Worm (Caenorhabditis elegans): ENCODE results near the gene str-86.

Gene str-86

DNA sequence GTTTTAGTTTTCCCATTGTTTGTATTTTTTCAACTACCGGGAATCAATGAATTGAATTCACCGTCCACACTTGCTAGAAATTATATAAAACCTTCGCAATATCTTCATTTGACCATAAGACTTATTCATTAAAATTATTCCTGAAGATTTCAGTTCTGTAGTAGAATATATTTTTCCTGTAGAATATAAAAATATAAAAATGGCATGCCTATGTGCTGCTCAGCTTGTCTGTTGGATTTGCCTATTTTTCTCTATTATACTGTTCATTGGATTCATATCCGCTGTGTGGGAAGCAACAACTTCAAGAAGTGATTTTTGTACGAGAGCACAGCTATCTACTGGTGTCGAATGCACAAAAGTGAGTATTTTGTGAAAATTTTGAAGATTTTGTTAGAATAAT is 8.2 kb upstream of the str-86 start, which contains the start of gene F59E11.6:
TSS of gene F59E11.6 (plus strand) at position 111 of the 400 bp plus-strand sequence.
- TF ChIP-seq elt-3 (tag; optimal IDR thresholded peaks at IDR 0.05): no peak
- TF ChIP-seq ceh-16 (tag; optimal IDR thresholded peaks at IDR 0.05): no peak
- no peak for TF ChIP-seq daf-12 (tag; optimal IDR thresholded peaks at IDR 0.05)
- no peak for TF ChIP-seq tbx-2 (tag; optimal IDR thresholded peaks at IDR 0.05)

- peak; percentile 40 for TF ChIP-seq nhr-25 (tag; optimal IDR thresholded peaks at IDR 0.05)
- TF ChIP-seq fkh-2 (tag; optimal IDR thresholded peaks at IDR 0.05): no peak
Measured at ce11 chrV:8990194-8990649, 6.7 kb upstream of the str-86 start, which contains the start of gene F59E11.7. Gene F59E11.7, plus strand, starts transcription at chrV:8990244.

ce11 chrV:8988104-8988503 is 4.6 kb upstream of the str-86 start, which contains the start of gene str-87:
Gene str-87, minus strand, starts transcription at chrV:8988204.
- TF ChIP-seq daf-12 (tag; optimal IDR thresholded peaks at IDR 0.05) (no peak), nhr-77 (tag; optimal IDR thresholded peaks at IDR 0.05) (no peak), ztf-11 (tag; optimal IDR thresholded peaks at IDR 0.05) (no peak), jun-1 (tag; optimal IDR thresholded peaks at IDR 0.05) (no peak), sea-2 (GFP tag; optimal IDR thresholded peaks at IDR 0.05) (no peak), fkh-10 (GFP tag; optimal IDR thresholded peaks at IDR 0.05) (no peak), ceh-9 (tag; optimal IDR thresholded peaks at IDR 0.05) (no peak), mdl-1 (tag; optimal IDR thresholded peaks at IDR 0.05) (no peak), elt-2 (tag; optimal IDR thresholded peaks at IDR 0.05) (no peak), ceh-16 (tag; optimal IDR thresholded peaks at IDR 0.05) (no peak), lsy-12 (tag; optimal IDR thresholded peaks at IDR 0.05) (no peak), elt-3 (tag; optimal IDR thresholded peaks at IDR 0.05) (no peak), hmg-11 (tag; optimal IDR thresholded peaks at IDR 0.05) (no peak), fkh-2 (tag; optimal IDR thresholded peaks at IDR 0.05) (no peak), lin-15B (tag; optimal IDR thresholded peaks at IDR 0.05) (no peak), ama-1 (optimal IDR thresholded peaks at IDR 0.05) (no peak), mml-1 (tag; optimal IDR thresholded peaks at IDR 0.05) (no peak), fos-1 (tag; optimal IDR thresholded peaks at IDR 0.05) (no peak)

- TF ChIP-seq nhr-23 (tag; optimal IDR thresholded peaks at IDR 0.05) (no peak), R02D3.7 (tag; optimal IDR thresholded peaks at IDR 0.05) (no peak), mml-1 (tag; optimal IDR thresholded peaks at IDR 0.05) (no peak), sea-2 (GFP tag; optimal IDR thresholded peaks at IDR 0.05) (no peak), fkh-2 (tag; optimal IDR thresholded peaks at IDR 0.05) (no peak), unc-39 (tag; optimal IDR thresholded peaks at IDR 0.05) (no peak), ama-1 (optimal IDR thresholded peaks at IDR 0.05) (no peak), snpc-4 (tag; optimal IDR thresholded peaks at IDR 0.05) (no peak), daf-12 (tag; optimal IDR thresholded peaks at IDR 0.05) (no peak)
Measured at ce11 chrV:8985740-8986139, 2.2 kb upstream of the str-86 start, which contains the start of gene str-85. Gene str-85, minus strand, starts transcription at chrV:8985840.

DNA sequence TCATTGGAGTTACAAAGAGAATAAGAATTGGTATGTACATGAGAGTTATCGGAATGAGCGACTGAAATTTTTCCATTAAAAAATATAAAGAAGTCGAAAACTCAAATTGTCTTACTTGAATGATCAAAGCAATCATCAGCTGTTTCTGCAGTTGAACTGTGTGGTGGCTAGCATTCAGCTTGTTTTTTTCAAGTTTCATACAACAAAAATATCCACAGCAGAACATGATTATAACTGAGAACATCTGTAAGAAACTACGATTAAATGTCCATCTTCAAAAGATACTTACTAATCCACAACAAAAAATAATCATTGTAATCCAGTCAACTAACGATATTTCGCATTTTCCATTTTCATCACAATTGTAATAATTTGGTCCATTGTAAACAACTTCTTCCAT is 1.3 kb upstream of the str-86 start:
- no peak for TF ChIP-seq nhr-67 (tag; optimal IDR thresholded peaks at IDR 0.05)

DNA sequence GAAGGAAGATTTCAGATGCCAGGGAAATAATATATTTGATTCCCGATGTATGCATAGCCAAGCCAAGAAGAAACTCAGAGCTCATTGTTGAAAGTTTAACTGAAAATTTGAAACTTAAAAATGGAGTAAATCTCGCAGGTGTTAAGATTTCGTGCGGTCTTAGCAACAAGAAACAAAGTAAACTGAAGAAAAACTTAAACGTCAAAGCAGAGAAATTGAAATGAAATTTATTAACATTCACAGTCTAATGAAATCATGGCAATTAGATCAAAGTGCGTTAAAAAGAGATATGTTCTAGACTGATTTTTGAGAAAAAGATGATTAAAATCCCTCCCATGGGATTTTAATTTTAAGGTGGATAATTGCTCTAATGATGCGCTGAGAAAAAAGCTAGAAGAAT is 2.7 kb downstream of the str-86 start, which contains the start of gene str-84:
TSS of gene str-84 (minus strand) at position 101 of the 400 bp plus-strand sequence.
- TF ChIP-seq eor-1 (tag; optimal IDR thresholded peaks at IDR 0.05): no peak
- TF ChIP-seq nhr-77 (tag; optimal IDR thresholded peaks at IDR 0.05): no peak
- TF ChIP-seq lin-15B (tag; optimal IDR thresholded peaks at IDR 0.05): no peak
- TF ChIP-seq fos-1 (tag; optimal IDR thresholded peaks at IDR 0.05): no peak
- no peak for TF ChIP-seq unc-39 (tag; optimal IDR thresholded peaks at IDR 0.05)
- TF ChIP-seq nhr-28 (tag; optimal IDR thresholded peaks at IDR 0.05): no peak
- TF ChIP-seq nhr-76 (tag; optimal IDR thresholded peaks at IDR 0.05): no peak
- no peak for TF ChIP-seq pqm-1 (tag; optimal IDR thresholded peaks at IDR 0.05)
- TF ChIP-seq nhr-23 (tag; optimal IDR thresholded peaks at IDR 0.05): no peak
- no peak for TF ChIP-seq sea-2 (GFP tag; optimal IDR thresholded peaks at IDR 0.05)
- no peak for TF ChIP-seq jun-1 (tag; optimal IDR thresholded peaks at IDR 0.05)
- TF ChIP-seq elt-2 (tag; optimal IDR thresholded peaks at IDR 0.05): no peak
- TF ChIP-seq skn-1 (tag; optimal IDR thresholded peaks at IDR 0.05): no peak
- no peak for TF ChIP-seq fkh-2 (tag; optimal IDR thresholded peaks at IDR 0.05)
- no peak for TF ChIP-seq ztf-11 (tag; optimal IDR thresholded peaks at IDR 0.05)
- TF ChIP-seq tbx-2 (tag; optimal IDR thresholded peaks at IDR 0.05): no peak
- TF ChIP-seq egl-27 (tag; optimal IDR thresholded peaks at IDR 0.05): no peak
- TF ChIP-seq ama-1 (optimal IDR thresholded peaks at IDR 0.05): no peak
- no peak for TF ChIP-seq ceh-82 (tag; optimal IDR thresholded peaks at IDR 0.05)

Measured in whole organism, L3 larva.